Fruit fly (Drosophila melanogaster): Measurements from ENCODE around the gene CG31650.

DNA sequence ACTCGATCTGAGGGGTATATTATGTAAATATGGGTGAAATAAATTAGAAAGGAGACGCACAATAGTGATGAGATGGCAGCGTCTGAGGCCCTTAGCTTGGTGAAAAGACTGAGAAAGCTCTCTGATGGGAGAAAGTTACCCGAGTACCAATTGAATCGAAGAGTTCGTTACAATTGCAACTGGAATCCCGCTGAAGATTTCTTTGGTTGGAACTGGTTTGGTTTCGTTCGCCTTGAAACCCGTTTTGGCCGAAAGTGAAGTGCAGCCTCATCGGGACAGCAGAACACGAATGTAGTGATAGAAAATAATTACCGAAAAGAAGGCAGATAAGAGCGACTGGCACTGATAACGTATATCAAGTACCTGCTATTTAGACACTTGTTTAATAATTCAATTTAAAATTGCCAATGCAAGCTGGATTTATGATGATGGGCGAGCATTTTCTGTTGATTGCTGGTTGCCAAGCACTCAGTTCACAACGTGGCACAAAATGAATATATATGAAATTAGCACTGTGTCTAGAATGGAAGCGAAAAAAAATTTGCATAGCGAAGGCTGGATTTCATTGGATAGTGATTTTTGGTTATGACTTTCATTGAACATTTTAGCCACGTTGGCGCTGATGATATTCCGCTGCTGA, 48.1 kb downstream of the CG31650 start:
- TF ChIP-seq psq (optimal IDR thresholded peaks at IDR 0.05) = no peak
- TF ChIP-seq h (optimal IDR thresholded peaks at IDR 0.05) = no peak
- no peak for TF ChIP-seq Sin3A (optimal IDR thresholded peaks at IDR 0.05)
- TF ChIP-seq ttk (optimal IDR thresholded peaks at IDR 0.05) = no peak
- no peak for TF ChIP-seq insv (optimal IDR thresholded peaks at IDR 0.05)
- no peak for TF ChIP-seq Myc (optimal IDR thresholded peaks at IDR 0.05)
